Worm (Caenorhabditis elegans) whole organism, dauer: Measurements from ENCODE around the gene fog-2.

Experiments used
- unc-62 ChIP-seq: sonication (generic microtip); optimal IDR thresholded peaks from 2 replicates; lab custom pipeline; 2017; ENCODE audit warnings: missing biosample characterization, missing genetic modification reagents, missing genetic modification characterization

fog-2 gene

DNA sequence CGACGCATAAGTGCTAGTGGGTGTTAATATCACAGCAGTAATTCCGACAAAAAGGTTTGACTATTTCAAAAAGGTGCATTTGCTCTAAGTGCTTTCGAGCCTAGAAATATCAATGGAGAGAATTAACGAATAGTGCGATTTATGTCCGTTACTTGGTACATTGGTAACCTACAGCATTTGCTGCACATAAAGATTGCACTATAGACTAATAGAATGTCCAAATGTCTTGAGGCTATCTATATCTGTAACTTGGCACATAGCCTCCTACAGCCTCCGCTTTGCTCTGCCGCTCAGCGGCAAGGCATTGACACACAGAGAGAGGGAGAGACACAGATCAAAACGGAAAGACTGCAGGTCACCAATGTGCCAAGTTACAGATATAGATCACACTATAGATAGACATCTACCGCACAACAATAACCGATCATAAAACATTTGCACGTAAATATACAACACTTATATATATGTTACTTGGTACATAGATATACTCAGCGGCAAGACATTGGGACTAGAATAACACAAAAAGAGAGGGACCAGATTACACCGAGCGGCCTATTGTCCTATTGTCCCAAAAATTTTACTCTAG lies 3.5 kb upstream of the fog-2 start, which contains the start of the genes srh-217 and Y113G7B.28:
TSS of gene srh-217 (minus strand) at position 101 of the 586 bp plus-strand sequence.
TSS of gene Y113G7B.28 (plus strand) at position 536 of the 586 bp plus-strand sequence.
- no peak for TF ChIP-seq unc-62

ce11 chrV:20196671-20197070 lies 2.4 kb upstream of the fog-2 start, which contains the start of gene ftr-1:
Gene ftr-1, plus strand, starts transcription at chrV:20196971.
- TF ChIP-seq unc-62: no peak

DNA sequence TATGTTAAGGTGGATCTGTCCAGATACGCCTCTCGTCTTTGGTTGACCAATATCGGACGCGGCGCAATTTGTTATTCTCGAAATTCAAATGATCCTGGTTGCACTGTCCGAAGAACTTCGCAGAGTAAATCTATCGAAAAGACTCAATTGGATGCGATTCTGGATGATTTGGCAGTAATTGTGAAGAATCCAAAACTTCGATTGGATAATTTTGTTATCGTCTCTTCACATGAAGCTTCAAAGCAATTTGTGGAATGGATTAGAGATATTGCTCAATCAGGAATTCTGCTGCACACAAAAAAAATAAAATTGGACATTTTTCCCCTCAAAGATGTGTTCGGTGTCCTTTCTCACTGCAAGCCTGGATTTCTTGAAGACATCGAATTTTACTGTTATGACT lies 604 bp downstream of the fog-2 start:
- no peak for TF ChIP-seq unc-62

- no peak for TF ChIP-seq unc-62
These were observed 2.3 kb downstream of the fog-2 start, which contains the start of gene fbxa-114 for ce11 chrV:20201316-20201715. Gene fbxa-114, plus strand, starts transcription at chrV:20201616.

DNA sequence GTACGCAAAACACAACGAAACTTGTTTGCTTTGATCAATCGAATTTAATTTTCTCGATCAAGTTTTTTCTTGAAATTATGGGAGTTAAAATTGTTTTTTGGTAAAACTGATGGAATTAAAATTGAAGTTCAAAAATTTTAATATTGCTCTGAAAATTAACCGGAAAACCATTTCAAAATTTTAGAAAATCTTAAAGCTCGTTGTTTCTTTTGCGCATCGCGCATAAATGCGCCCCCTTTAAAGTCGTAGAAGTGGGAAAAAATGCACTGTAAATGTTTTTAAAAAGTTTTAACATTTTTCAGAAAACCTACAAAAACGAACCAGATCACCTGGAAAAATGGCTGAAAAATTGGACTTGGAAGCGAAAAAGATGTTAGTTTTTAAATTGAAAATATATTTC lies 4.0 kb downstream of the fog-2 start, which contains the start of gene fbxa-113:
TSS of gene fbxa-113 (plus strand) at position 301 of the 400 bp plus-strand sequence.
- TF ChIP-seq unc-62: no peak

DNA sequence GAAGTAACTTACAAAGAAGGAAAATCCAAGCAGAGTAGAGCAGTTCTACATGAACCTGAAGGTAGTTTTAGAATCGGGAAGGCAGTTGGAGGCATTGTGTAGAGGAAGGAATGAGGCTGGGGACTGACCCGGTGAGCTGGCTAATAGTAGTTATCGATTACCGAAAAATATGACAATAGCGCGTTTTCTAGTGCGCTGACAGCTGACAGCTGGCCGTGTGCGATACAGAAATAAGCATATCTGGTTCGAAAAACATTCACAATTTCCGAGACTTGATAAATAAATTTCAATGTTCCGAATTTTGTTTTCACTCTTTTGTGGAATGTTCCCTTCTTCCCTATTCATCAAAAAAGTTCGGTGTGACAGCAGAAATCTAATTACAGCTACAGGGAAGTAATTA lies 7.0 kb downstream of the fog-2 start, which contains the start of the genes fbxb-59 and srbc-34:
TSS of gene fbxb-59 (minus strand) at position 101 of the 400 bp plus-strand sequence.
TSS of gene srbc-34 (plus strand) at position 233 of the 400 bp plus-strand sequence.
- TF ChIP-seq unc-62: no peak

DNA sequence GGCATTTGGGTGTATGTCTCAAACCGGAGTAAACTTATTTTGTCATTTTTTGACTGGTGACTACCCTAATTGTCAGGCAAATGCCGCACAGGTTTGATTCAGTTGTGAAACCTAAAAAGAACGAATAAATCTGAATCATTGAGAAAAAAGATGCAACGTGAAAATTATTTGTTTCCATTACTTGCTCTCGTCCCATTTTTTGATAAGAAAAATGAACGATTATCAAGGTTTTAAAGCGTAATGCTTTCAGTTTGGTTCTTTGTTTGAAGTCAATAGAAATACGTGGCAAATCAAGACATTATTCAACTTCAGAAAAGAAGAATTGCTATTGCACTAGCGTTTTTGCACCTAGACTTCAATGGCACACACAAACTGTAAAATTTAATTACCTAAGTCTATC lies 13.5 kb downstream of the fog-2 start, which contains the start of gene Y113G7B.12:
TSS of gene Y113G7B.12 (minus strand) at position 101 of the 400 bp plus-strand sequence.
- TF ChIP-seq unc-62: no peak

ce11 chrV:20213097-20213496 lies 14.0 kb downstream of the fog-2 start:
- TF ChIP-seq unc-62: no peak

DNA sequence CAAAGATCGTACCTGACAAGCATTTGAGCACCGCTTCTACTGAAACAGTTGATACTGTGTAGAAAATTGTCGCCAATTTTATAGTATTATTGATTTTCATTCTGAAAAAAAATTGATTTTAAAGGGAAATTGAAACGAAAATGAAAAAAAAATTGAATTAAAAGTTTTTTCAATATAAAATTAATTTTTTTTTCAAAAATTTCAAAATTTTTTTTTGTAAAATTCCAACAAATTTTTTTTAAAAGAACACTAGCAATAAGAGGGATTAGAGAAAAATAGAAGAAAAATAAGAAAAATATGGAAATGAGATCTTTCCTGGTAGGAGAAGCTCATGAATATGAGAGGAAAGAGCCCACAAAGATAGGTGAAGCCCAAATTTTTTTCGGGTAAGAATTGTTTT lies 16.1 kb downstream of the fog-2 start, which contains the start of gene Y113G7B.11:
TSS of gene Y113G7B.11 (minus strand) at position 101 of the 400 bp plus-strand sequence.
- no peak for TF ChIP-seq unc-62

DNA sequence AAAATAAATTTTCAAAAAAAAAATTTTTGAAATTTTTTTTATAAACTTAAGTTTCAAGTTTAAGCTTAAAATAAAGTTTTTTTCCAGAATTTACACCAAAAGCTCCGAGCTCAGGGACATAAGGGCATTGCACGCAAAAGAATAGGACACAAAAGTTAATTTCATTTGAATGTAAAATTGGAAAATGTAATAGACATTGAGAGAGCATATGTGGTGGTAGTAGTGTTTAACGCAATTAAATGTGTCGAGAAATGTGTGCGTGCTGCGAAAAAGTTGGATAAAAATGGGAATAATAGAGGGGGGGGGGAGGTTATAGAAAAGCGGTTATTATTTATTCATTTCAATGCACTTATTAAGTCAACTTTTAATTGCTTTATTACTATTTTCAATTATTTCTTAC lies 21.6 kb downstream of the fog-2 start:
- no peak for TF ChIP-seq unc-62

ce11 chrV:20223725-20224124 lies 24.7 kb downstream of the fog-2 start:
- TF ChIP-seq unc-62: no peak

- TF ChIP-seq unc-62: no peak
These were observed 26.3 kb downstream of the fog-2 start for ce11 chrV:20225312-20225711.

ce11 chrV:20233743-20234142 lies 34.7 kb downstream of the fog-2 start, which contains the start of gene Y113G7B.15:
Gene Y113G7B.15, minus strand, starts transcription at chrV:20233843.
- TF ChIP-seq unc-62: no peak

ce11 chrV:20234439-20234838 lies 35.4 kb downstream of the fog-2 start:
- TF ChIP-seq unc-62: no peak

DNA sequence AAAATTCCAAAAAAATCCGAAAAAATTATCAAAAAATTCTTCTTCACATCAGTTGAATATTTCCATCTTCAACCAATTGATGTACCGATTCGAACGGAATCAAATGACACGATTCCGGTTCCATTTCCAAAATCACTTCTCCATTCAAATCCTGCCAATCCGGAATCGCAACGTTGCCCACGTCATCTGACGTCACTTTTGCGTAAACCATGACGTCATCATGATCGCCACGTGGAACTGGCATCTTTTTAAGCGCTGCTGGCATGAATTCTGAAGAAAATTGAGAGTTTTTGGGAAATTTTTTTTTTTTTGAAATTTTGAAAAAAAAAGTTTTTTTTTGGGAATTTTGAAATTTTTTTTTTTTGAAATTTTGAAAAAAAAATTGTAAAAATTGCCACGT lies 36.2 kb downstream of the fog-2 start:
- TF ChIP-seq unc-62: no peak

DNA sequence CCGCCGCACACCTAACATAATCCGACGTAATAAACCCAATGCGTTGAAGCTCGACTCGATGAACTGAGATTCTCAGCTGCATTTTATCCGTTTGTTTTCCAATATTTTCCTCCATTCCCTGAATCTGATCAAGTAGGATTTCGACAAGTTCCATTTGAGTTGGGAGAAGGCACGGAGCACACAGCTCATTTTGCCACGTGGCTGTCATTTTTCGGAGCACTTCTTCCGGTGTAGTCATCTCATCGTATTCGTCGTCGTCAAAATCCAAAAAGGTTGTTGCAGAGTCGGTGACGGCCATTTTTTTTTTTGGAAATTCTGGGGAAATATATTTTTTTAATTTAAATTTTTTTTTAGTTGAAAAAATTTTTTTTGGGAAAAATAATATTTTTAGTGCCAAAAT lies 38.4 kb downstream of the fog-2 start, which contains the start of gene sld-5:
TSS of gene sld-5 (minus strand) at position 317 of the 400 bp plus-strand sequence.
- no peak for TF ChIP-seq unc-62

DNA sequence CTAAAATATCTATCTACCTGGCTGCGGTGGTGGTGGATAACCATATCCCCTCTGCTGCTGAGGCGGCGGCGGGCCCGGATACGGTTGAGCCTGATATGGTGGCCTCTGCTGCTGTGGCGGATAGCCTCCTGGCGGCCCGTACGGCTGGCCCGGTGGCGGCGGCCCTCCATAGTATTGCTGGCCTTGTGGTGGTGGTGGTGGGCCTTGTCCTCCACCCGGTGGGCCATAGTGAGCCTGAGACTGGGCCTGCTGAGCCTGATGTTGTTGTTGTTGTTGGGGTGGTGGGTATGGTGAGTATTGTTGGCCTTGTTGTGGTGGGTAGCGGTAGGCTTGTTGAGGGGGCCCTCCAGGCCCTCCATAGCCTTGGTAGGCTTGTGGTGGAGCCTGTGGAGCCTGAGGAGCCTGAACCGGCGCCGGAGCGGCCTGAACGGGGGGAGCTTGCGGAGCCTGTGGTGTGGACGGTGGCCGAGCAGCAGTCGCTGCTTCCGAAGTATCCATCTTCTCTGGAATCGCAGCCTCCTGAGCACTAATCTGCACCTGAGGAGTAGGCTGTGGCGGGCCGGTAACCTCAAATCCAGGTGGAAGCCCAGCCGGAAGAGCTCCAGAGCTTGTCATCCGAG lies 42.3 kb downstream of the fog-2 start:
- TF ChIP-seq unc-62: no peak
